Worm (Caenorhabditis elegans): ENCODE results near the gene ZK105.14.
"Not testable (repeated sequence)": the region's sequence is repeated elsewhere in the genome, so short reads cannot be mapped to it uniquely, and the experiment has no call there.

Gene ZK105.14

ce11 chrV:7734909-7735308 is 13.1 kb upstream of the ZK105.14 start, which contains the start of gene clic-1:
Gene clic-1, minus strand, starts transcription at chrV:7734911.
- no peak for TF ChIP-seq unc-62 (GFP tag; optimal IDR thresholded peaks at IDR 0.05)

ce11 chrV:7733240-7733765 is 11.5 kb upstream of the ZK105.14 start:
- TF ChIP-seq unc-62 (GFP tag; optimal IDR thresholded peaks at IDR 0.05), result no peak

ce11 chrV:7730488-7730887 is 8.6 kb upstream of the ZK105.14 start:
- no peak for TF ChIP-seq unc-62 (GFP tag; optimal IDR thresholded peaks at IDR 0.05)

ce11 chrV:7728679-7729027 is 6.8 kb upstream of the ZK105.14 start, which contains the start of gene Y97E10C.1:
Gene Y97E10C.1, plus strand, starts transcription at chrV:7728879.
- no peak for TF ChIP-seq unc-62 (GFP tag; optimal IDR thresholded peaks at IDR 0.05)

ce11 chrV:7728003-7728678 is 6.3 kb upstream of the ZK105.14 start:
- no peak for TF ChIP-seq unc-62 (GFP tag; optimal IDR thresholded peaks at IDR 0.05)

ce11 chrV:7726927-7727326 is 5.1 kb upstream of the ZK105.14 start:
- TF ChIP-seq unc-62 (GFP tag; optimal IDR thresholded peaks at IDR 0.05), result no peak

ce11 chrV:7726202-7726601 is 4.4 kb upstream of the ZK105.14 start:
- TF ChIP-seq unc-62 (GFP tag; optimal IDR thresholded peaks at IDR 0.05), result no peak

- TF ChIP-seq unc-62 (GFP tag; optimal IDR thresholded peaks at IDR 0.05), result no peak
These were observed 2.2 kb upstream of the ZK105.14 start, which contains the start of the genes ZK105.6 and ZK105.8 for ce11 chrV:7723967-7724544. Gene ZK105.6, minus strand, starts transcription at chrV:7724067. Gene ZK105.8, plus strand, starts transcription at chrV:7724494.

ce11 chrV:7717629-7718028 is 4.2 kb downstream of the ZK105.14 start, which contains the start of gene ZK105.5:
Gene ZK105.5, minus strand, starts transcription at chrV:7717729.
- TF ChIP-seq unc-62 (GFP tag; optimal IDR thresholded peaks at IDR 0.05), result no peak

- TF ChIP-seq unc-62 (GFP tag; optimal IDR thresholded peaks at IDR 0.05), result no peak
These were observed 5.8 kb downstream of the ZK105.14 start, which contains the start of gene ZK105.12 for ce11 chrV:7716034-7716433. Gene ZK105.12, minus strand, starts transcription at chrV:7716134.

ce11 chrV:7713691-7714090 is 8.2 kb downstream of the ZK105.14 start, which contains the start of gene ZK105.1:
Gene ZK105.1, plus strand, starts transcription at chrV:7713991.
- no peak for TF ChIP-seq unc-62 (GFP tag; optimal IDR thresholded peaks at IDR 0.05)

- TF ChIP-seq unc-62 (GFP tag; optimal IDR thresholded peaks at IDR 0.05), result no peak
These were observed 8.8 kb downstream of the ZK105.14 start, which contains the start of gene ZK105.13 for ce11 chrV:7713072-7713471. Gene ZK105.13, minus strand, starts transcription at chrV:7713172.

- no peak for TF ChIP-seq unc-62 (GFP tag; optimal IDR thresholded peaks at IDR 0.05)
These were observed 13.3 kb downstream of the ZK105.14 start, which contains the start of gene ZK105.11 for ce11 chrV:7708525-7708924. Gene ZK105.11, minus strand, starts transcription at chrV:7708625.

ce11 chrV:7705316-7705715 is 16.5 kb downstream of the ZK105.14 start, which contains the start of gene srw-3:
Gene srw-3, plus strand, starts transcription at chrV:7705616.
- no peak for TF ChIP-seq unc-62 (GFP tag; optimal IDR thresholded peaks at IDR 0.05)

ce11 chrV:7703536-7703935 is 18.3 kb downstream of the ZK105.14 start, which contains the start of gene srsx-40:
Gene srsx-40, minus strand, starts transcription at chrV:7703636.
- not testable (repeated sequence) for TF ChIP-seq unc-62 (GFP tag; optimal IDR thresholded peaks at IDR 0.05)

ce11 chrV:7696842-7697241 is 25.0 kb downstream of the ZK105.14 start, which contains the start of gene ZK105.3:
Gene ZK105.3, plus strand, starts transcription at chrV:7697142.
- TF ChIP-seq unc-62 (GFP tag; optimal IDR thresholded peaks at IDR 0.05), result no peak

Data from whole organism, dauer.